Fruit fly (Drosophila melanogaster) whole organism, embryonic: Measurements from ENCODE around the gene CG11560.

Source experiments
- ATbp ChIP-seq: fragments of 200-800 bp; sonication (Bioruptor generic); optimal IDR thresholded peaks from 2 replicates; lab custom pipeline; 2017; ENCODE audit warnings: missing biosample characterization, mild to moderate bottlenecking, missing genetic modification characterization, missing genetic modification reagents
- Ada2b ChIP-seq: fragments of 200-800 bp; sonication (Bioruptor generic); IDR thresholded peaks from 2 replicates; pipeline ENCODE4 v1.3.6; 2022; ENCODE audit warnings: missing biosample characterization, missing genetic modification characterization
- B-H2 ChIP-seq: fragments of 200-800 bp; sonication (Bioruptor generic); optimal IDR thresholded peaks from 2 replicates; lab custom pipeline; 2018; ENCODE audit warnings: missing biosample characterization, mild to moderate bottlenecking, missing genetic modification characterization
- Blimp-1 ChIP-seq: fragments of 200-800 bp; sonication (Bioruptor generic); optimal IDR thresholded peaks from 3 replicates; lab custom pipeline; 2018; ENCODE audit warnings: missing biosample characterization, missing genetic modification characterization, mild to moderate bottlenecking, moderate library complexity, missing genetic modification reagents
- BtbVII ChIP-seq: fragments of 200-800 bp; sonication (Bioruptor generic); optimal IDR thresholded peaks from 3 replicates; lab custom pipeline; 2017; ENCODE audit warnings: missing biosample characterization, mild to moderate bottlenecking, missing genetic modification characterization
- CG10431 ChIP-seq: fragments of 200-800 bp; sonication (Bioruptor generic); optimal IDR thresholded peaks from 3 replicates; lab custom pipeline; 2018; ENCODE audit warnings: missing biosample characterization, mild to moderate bottlenecking, missing genetic modification characterization
- CG10462 ChIP-seq: fragments of 200-800 bp; sonication (Bioruptor generic); optimal IDR thresholded peaks from 2 replicates; lab custom pipeline; 2016; ENCODE audit warnings: missing biosample characterization, missing genetic modification characterization
- CG11085 ChIP-seq: fragments of 200-800 bp; sonication (Bioruptor generic); IDR thresholded peaks from 2 replicates; pipeline ENCODE4 v1.3.6; 2022; ENCODE audit warnings: missing biosample characterization, missing genetic modification characterization
- CG11398 ChIP-seq: fragments of 200-800 bp; sonication (Bioruptor generic); optimal IDR thresholded peaks from 2 replicates; lab custom pipeline; 2016; ENCODE audit warnings: missing biosample characterization, missing genetic modification characterization
- CG14965 ChIP-seq: fragments of 200-800 bp; sonication (Bioruptor generic); optimal IDR thresholded peaks from 2 replicates; lab custom pipeline; 2016; ENCODE audit warnings: missing biosample characterization, missing genetic modification characterization, borderline replicate concordance
- CG16779 ChIP-seq: fragments of 200-800 bp; sonication (Bioruptor generic); IDR thresholded peaks from 2 replicates; pipeline ENCODE4 v1.3.6; 2022; ENCODE audit warnings: missing biosample characterization, missing genetic modification characterization
- CG17829 ChIP-seq: fragments of 200-800 bp; optimal IDR thresholded peaks from 2 replicates; lab custom pipeline; 2019; ENCODE audit warnings: missing biosample characterization, mild to moderate bottlenecking, missing genetic modification characterization, moderate library complexity
- CG1832 ChIP-seq: fragments of 200-800 bp; sonication (Bioruptor generic); optimal IDR thresholded peaks from 2 replicates; lab custom pipeline; 2017; ENCODE audit warnings: missing biosample characterization, mild to moderate bottlenecking, missing genetic modification characterization, inconsistent platforms
- CG34422 ChIP-seq: fragments of 200-800 bp; sonication (Bioruptor generic); IDR thresholded peaks from 3 replicates; pipeline ENCODE4 v1.3.6; 2022; ENCODE audit warnings: missing biosample characterization, missing genetic modification characterization
- CG6689 ChIP-seq: fragments of 200-800 bp; sonication (Bioruptor generic); IDR thresholded peaks from 2 replicates; pipeline ENCODE4 v1.3.6; 2022; ENCODE audit warnings: missing biosample characterization, missing genetic modification characterization
- CG6791 ChIP-seq: fragments of 200-800 bp; sonication (Bioruptor generic); IDR thresholded peaks from 3 replicates; pipeline ENCODE4 v1.3.6; 2022; ENCODE audit warnings: missing biosample characterization, missing genetic modification characterization; ENCODE audit not compliant: partially characterized antibody
- CG7745 ChIP-seq: fragments of 200-800 bp; sonication (Bioruptor generic); optimal IDR thresholded peaks from 2 replicates; lab custom pipeline; 2018; ENCODE audit warnings: missing biosample characterization, mild to moderate bottlenecking, missing genetic modification characterization, moderate library complexity
- CG8089 ChIP-seq: fragments of 200-800 bp; sonication (Bioruptor generic); optimal IDR thresholded peaks from 3 replicates; lab custom pipeline; 2016; ENCODE audit warnings: missing biosample characterization, missing genetic modification characterization
- CG8924 ChIP-seq: fragments of 200-800 bp; optimal IDR thresholded peaks from 3 replicates; lab custom pipeline; 2019; ENCODE audit warnings: missing biosample characterization, mild to moderate bottlenecking, missing genetic modification characterization, moderate library complexity
- CHES-1-like ChIP-seq: fragments of 200-800 bp; sonication (Bioruptor generic); optimal IDR thresholded peaks from 2 replicates; lab custom pipeline; 2016; ENCODE audit warnings: missing biosample characterization, missing genetic modification characterization
- CTCF ChIP-seq: fragments of 200-800 bp; sonication (Bioruptor generic); optimal IDR thresholded peaks from 2 replicates; lab custom pipeline; 2017; ENCODE audit warnings: missing biosample characterization, mild to moderate bottlenecking, missing genetic modification characterization, moderate library complexity
- D ChIP-seq, 2 experiments: fragments of 200-800 bp in 1 of 2; fragments of >200 bp in 1 of 2; sonication (Bioruptor generic) in 1 of 2; optimal IDR thresholded peaks; 2 replicates in 1 of 2; 3 replicates in 1 of 2; lab custom pipeline; 2017; ENCODE audit warnings: mild to moderate bottlenecking in 1 of 2, missing biosample characterization in 1 of 2, missing genetic modification characterization in 1 of 2, missing genetic modification reagents in 1 of 2
- D19B ChIP-seq: fragments of 200-800 bp; sonication (Bioruptor generic); optimal IDR thresholded peaks from 2 replicates; lab custom pipeline; 2017; ENCODE audit warnings: missing biosample characterization, mild to moderate bottlenecking, missing genetic modification characterization
- Dbx ChIP-seq: fragments of 200-800 bp; sonication (Bioruptor generic); IDR thresholded peaks from 3 replicates; pipeline ENCODE4 v1.3.6; 2022; ENCODE audit warnings: missing biosample characterization, missing genetic modification characterization
- Eip74EF ChIP-seq, 2 experiments: fragments of 200-800 bp in 1 of 2; fragments of >200 bp in 1 of 2; sonication (Bioruptor generic) in 1 of 2; optimal IDR thresholded peaks; 2 replicates each; lab custom pipeline; 2017 to 2019; ENCODE audit warnings: missing biosample characterization in 2 of 2, missing genetic modification characterization in 2 of 2, mild to moderate bottlenecking in 1 of 2, moderate library complexity in 1 of 2
- Hand ChIP-seq: fragments of 200-800 bp; sonication (Bioruptor generic); optimal IDR thresholded peaks from 2 replicates; lab custom pipeline; 2017; ENCODE audit warnings: mild to moderate bottlenecking, missing biosample characterization, missing genetic modification reagents, missing genetic modification characterization
- Kr ChIP-seq: fragments of 200-800 bp; sonication (Bioruptor generic); optimal IDR thresholded peaks from 2 replicates; lab custom pipeline; 2017; ENCODE audit warnings: missing biosample characterization, mild to moderate bottlenecking, missing genetic modification characterization
- Meics ChIP-seq: fragments of 200-800 bp; sonication (Bioruptor generic); optimal IDR thresholded peaks from 2 replicates; lab custom pipeline; 2017; ENCODE audit warnings: missing biosample characterization, mild to moderate bottlenecking, missing genetic modification characterization
- Mes4 ChIP-seq: fragments of 200-800 bp; sonication (Bioruptor generic); optimal IDR thresholded peaks from 2 replicates; lab custom pipeline; 2016; ENCODE audit warnings: missing biosample characterization, missing genetic modification characterization
- NfI ChIP-seq: fragments of 200-800 bp; sonication (Bioruptor generic); optimal IDR thresholded peaks from 3 replicates; lab custom pipeline; 2018; ENCODE audit warnings: missing biosample characterization, mild to moderate bottlenecking, missing genetic modification characterization, moderate library complexity
- PHDP ChIP-seq: fragments of 200-800 bp; sonication (Bioruptor generic); optimal IDR thresholded peaks from 3 replicates; lab custom pipeline; 2018; ENCODE audit warnings: missing biosample characterization, mild to moderate bottlenecking, missing genetic modification characterization, moderate library complexity
- Sry-δ ChIP-seq: fragments of 200-800 bp; sonication (Bioruptor generic); optimal IDR thresholded peaks from 2 replicates; lab custom pipeline; 2016; ENCODE audit warnings: missing biosample characterization, missing genetic modification characterization
- Usf ChIP-seq: fragments of 200-800 bp; sonication (Bioruptor generic); optimal IDR thresholded peaks from 2 replicates; lab custom pipeline; 2017; ENCODE audit warnings: missing genotype, missing biosample characterization, missing genetic modification characterization
- amos ChIP-seq: fragments of 200-800 bp; sonication (Bioruptor generic); IDR thresholded peaks from 2 replicates; pipeline ENCODE4 v1.3.6; 2022; ENCODE audit warnings: missing biosample characterization, missing genetic modification characterization; ENCODE audit not compliant: partially characterized antibody
- az2 ChIP-seq: fragments of 200-800 bp; sonication (Bioruptor generic); optimal IDR thresholded peaks from 3 replicates; lab custom pipeline; 2016; ENCODE audit warnings: missing biosample characterization, missing genetic modification characterization
- exex ChIP-seq: fragments of 200-800 bp; sonication (Bioruptor generic); optimal IDR thresholded peaks from 4 replicates; lab custom pipeline; 2018; ENCODE audit warnings: missing biosample characterization, mild to moderate bottlenecking, missing genetic modification characterization, moderate library complexity
- fd3F ChIP-seq: fragments of 200-800 bp; sonication (Bioruptor generic); optimal IDR thresholded peaks from 2 replicates; lab custom pipeline; 2018; ENCODE audit warnings: missing biosample characterization, mild to moderate bottlenecking, missing genetic modification characterization, moderate library complexity
- fu2 ChIP-seq: fragments of 200-800 bp; sonication (Bioruptor generic); optimal IDR thresholded peaks from 2 replicates; lab custom pipeline; 2016; ENCODE audit warnings: missing biosample characterization, missing genetic modification characterization
- klu ChIP-seq: fragments of 200-800 bp; sonication (Bioruptor generic); IDR thresholded peaks from 2 replicates; pipeline ENCODE4 v1.3.6; 2022; ENCODE audit warnings: missing biosample characterization, missing genetic modification characterization
- odd ChIP-seq: fragments of 200-800 bp; sonication (Bioruptor generic); optimal IDR thresholded peaks from 2 replicates; lab custom pipeline; 2017; ENCODE audit warnings: missing biosample characterization, mild to moderate bottlenecking, missing genetic modification characterization
- seq ChIP-seq: fragments of 200-800 bp; sonication (Bioruptor generic); IDR thresholded peaks from 2 replicates; pipeline ENCODE4 v1.3.6; 2022; ENCODE audit warnings: missing biosample characterization, missing genetic modification characterization
- sob ChIP-seq: fragments of 200-800 bp; sonication (Bioruptor generic); IDR thresholded peaks from 2 replicates; pipeline ENCODE4 v1.3.6; 2022; ENCODE audit warnings: missing biosample characterization, missing genetic modification characterization
- sqz ChIP-seq: fragments of 200-800 bp; sonication (Bioruptor generic); optimal IDR thresholded peaks from 3 replicates; lab custom pipeline; 2018; ENCODE audit warnings: missing biosample characterization, mild to moderate bottlenecking, missing genetic modification characterization
- tin ChIP-seq: fragments of 200-800 bp; sonication (Bioruptor generic); optimal IDR thresholded peaks from 3 replicates; lab custom pipeline; 2016; ENCODE audit warnings: missing biosample characterization, missing genetic modification characterization
- toy ChIP-seq: fragments of 200-800 bp; sonication (Bioruptor generic); IDR thresholded peaks from 2 replicates; pipeline ENCODE4 v1.3.6; 2022; ENCODE audit warnings: missing biosample characterization, missing genetic modification characterization
- wor ChIP-seq: fragments of 200-800 bp; sonication (Bioruptor generic); IDR thresholded peaks from 2 replicates; pipeline ENCODE4 v1.3.6; 2022; ENCODE audit warnings: missing biosample characterization, missing genetic modification characterization
- yki ChIP-seq: fragments of >200 bp; optimal IDR thresholded peaks from 3 replicates; lab custom pipeline; 2018
- z ChIP-seq: fragments of 200-800 bp; sonication (Bioruptor generic); IDR thresholded peaks from 3 replicates; pipeline ENCODE4 v1.3.6; 2022; ENCODE audit warnings: missing biosample characterization, missing genetic modification characterization
- zen2 ChIP-seq: fragments of 200-800 bp; sonication (Bioruptor generic); IDR thresholded peaks from 3 replicates; pipeline ENCODE4 v1.3.6; 2022; ENCODE audit warnings: missing biosample characterization, missing genetic modification characterization; ENCODE audit not compliant: partially characterized antibody

Gene CG11560

DNA sequence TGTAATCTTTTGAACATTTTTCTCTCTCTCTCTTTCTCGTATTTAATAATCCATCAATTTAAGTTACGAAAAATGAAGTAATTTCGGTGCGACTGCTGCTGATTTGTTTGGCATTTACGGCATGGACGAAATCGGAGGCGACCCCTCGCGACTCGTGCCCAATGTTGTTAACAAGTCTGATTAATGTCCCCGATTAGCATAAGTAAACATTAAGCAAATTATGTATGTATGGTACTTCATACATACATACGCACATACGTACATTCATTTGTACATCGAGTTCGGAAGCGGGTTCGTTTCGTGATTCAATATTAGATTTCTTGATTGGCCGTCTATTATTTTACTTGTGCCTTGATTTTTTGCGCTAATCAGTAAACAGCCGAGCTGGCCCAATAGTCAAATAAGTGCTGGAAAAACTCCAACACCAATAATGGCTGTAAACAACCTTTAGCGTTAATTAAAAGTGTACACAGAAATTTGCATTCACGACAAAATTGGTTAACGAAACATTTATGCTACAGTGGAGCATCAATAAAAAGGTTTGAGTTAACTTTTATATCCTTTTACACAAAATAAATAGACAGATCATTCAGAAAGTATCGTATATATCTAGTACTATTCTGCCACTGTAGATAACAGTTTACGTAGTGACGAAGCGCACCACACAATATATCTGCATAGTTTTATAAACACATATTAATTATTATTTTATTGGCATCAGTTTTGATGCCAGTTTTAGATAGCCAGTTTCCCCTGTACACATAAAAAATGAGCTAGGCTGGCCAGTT, 28.7 kb upstream of the CG11560 start (continued):
- TF ChIP-seq D19B (peak; percentile 54), CG6689 (GFP tag; lab: Robert Waterston, UW) (peak; percentile 52; the same call in 1 of the 2 replicates), CG16779 (peak; percentile 21; the same call in 1 of the 2 replicates), NfI (GFP tag; lab: Kevin White, UChicago) (peak; percentile 65), CG6791 (GFP tag; lab: Robert Waterston, UW) (no peak), CG34422 (peak; percentile 73; the same call in 2 of the 3 replicates), sob (peak; percentile 69; the same call in 1 of the 2 replicates), CG8089 (GFP tag; lab: Kevin White, UChicago) (no peak), BtbVII (GFP tag; lab: Kevin White, UChicago) (peak; percentile 77), wor (GFP tag; lab: Robert Waterston, UW) (no peak), sqz (peak; percentile 73), CG10431 (GFP tag; lab: Kevin White, UChicago) (no peak), CHES-1-like (GFP tag; lab: Kevin White, UChicago) (peak; percentile 9), Hand (GFP tag; lab: Kevin White, UChicago) (peak; percentile 43), Kr (GFP tag; lab: Kevin White, UChicago) (no peak), fu2 (GFP tag; lab: Kevin White, UChicago) (no peak), Eip74EF (GFP tag; optimal IDR thresholded peaks at IDR 0.05; lab: Kevin White, UChicago) (no peak), Sry-δ (GFP tag; lab: Kevin White, UChicago) (peak; percentile 3), az2 (GFP tag; lab: Kevin White, UChicago) (peak; percentile 54), yki (lab: Kevin White, UChicago) (no peak), CG8924 (tag; lab: Kevin White, UChicago) (peak; percentile 57), PHDP (tag; lab: Kevin White, UChicago) (peak; percentile 69), CG1832 (GFP tag; lab: Kevin White, UChicago) (no peak), exex (tag; lab: Kevin White, UChicago) (peak; percentile 46), Meics (peak; percentile 89), Mes4 (GFP tag; lab: Kevin White, UChicago) (no peak), z (no peak), CG14965 (GFP tag; lab: Kevin White, UChicago) (no peak), Blimp-1 (GFP tag; lab: Kevin White, UChicago) (no peak), tin (GFP tag; lab: Kevin White, UChicago) (no peak), CG7745 (tag; lab: Kevin White, UChicago) (no peak), fd3F (GFP tag; lab: Kevin White, UChicago) (peak; percentile 62), CG17829 (tag; lab: Kevin White, UChicago) (peak; percentile 38), Dbx (peak; percentile 55; the same call in 1 of the 3 replicates), Ada2b (peak; percentile 70), CTCF (GFP tag; lab: Kevin White, UChicago) (peak; percentile 22), B-H2 (GFP tag; lab: Kevin White, UChicago) (no peak), zen2 (GFP tag; lab: Robert Waterston, UW) (no peak), CG11398 (GFP tag; lab: Kevin White, UChicago) (peak; percentile 15), toy (GFP tag; lab: Robert Waterston, UW) (no peak), D (optimal IDR thresholded peaks at IDR 0.05; lab: Kevin White, UChicago) (no peak), D (GFP tag; optimal IDR thresholded peaks at IDR 0.05; lab: Kevin White, UChicago) (no peak), CG10462 (GFP tag; lab: Kevin White, UChicago) (no peak), amos (GFP tag; lab: Robert Waterston, UW) (no peak), ATbp (GFP tag; lab: Kevin White, UChicago) (peak; percentile 45), seq (peak; percentile 74; the same call in 1 of the 2 replicates), CG11085 (GFP tag; lab: Robert Waterston, UW) (peak; percentile 57; the same call in 1 of the 2 replicates), klu (GFP tag; lab: Robert Waterston, UW) (peak; percentile 63; the same call in 1 of the 2 replicates), odd (GFP tag; lab: Kevin White, UChicago) (peak; percentile 53), Usf (GFP tag; lab: Kevin White, UChicago) (no peak)
